Worm (Caenorhabditis elegans): ENCODE results near the gene C34F11.8.

C34F11.8 gene

ce11 chrII:5170932-5171331 lies 39.8 kb downstream of the C34F11.8 start, which contains the start of gene srb-1:
Gene srb-1, minus strand, starts transcription at chrII:5171032.
- TF ChIP-seq sox-4 (tag; optimal IDR thresholded peaks at IDR 0.05) = no peak
- TF ChIP-seq unc-55 (GFP tag; optimal IDR thresholded peaks at IDR 0.05) = no peak
- no peak for TF ChIP-seq hlh-6 (tag; optimal IDR thresholded peaks at IDR 0.05)
- no peak for TF ChIP-seq pros-1 (tag; optimal IDR thresholded peaks at IDR 0.05)
- TF ChIP-seq unc-86 (tag; optimal IDR thresholded peaks at IDR 0.05) = no peak
- TF ChIP-seq nfya-1 (tag; optimal IDR thresholded peaks at IDR 0.05) = no peak
- no peak for TF ChIP-seq tbx-2 (tag; optimal IDR thresholded peaks at IDR 0.05)
- TF ChIP-seq ahr-1 (tag; optimal IDR thresholded peaks at IDR 0.05) = no peak
- TF ChIP-seq che-1 (tag; optimal IDR thresholded peaks at IDR 0.05) = no peak

DNA sequence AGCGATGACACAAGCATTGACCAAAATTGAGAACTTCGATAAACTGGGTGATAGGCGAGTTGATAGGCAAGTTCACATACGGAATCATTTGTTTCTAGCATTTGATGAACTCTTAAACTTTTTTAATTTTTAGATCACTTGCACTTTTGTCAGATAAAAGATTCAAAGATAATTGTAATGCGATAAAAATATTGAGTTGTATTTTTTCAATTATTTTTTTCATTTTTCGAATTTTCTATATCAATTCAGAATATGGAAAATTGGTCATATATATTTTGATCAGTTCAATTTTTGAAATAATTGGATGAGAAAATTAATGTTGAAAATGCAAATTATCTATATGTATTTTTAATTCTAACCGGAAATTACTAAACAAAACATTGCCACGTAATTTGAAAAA lies 44.0 kb downstream of the C34F11.8 start, which contains the start of gene srb-3:
Gene srb-3 (minus strand): TSS at position 101 of the 400 bp plus-strand sequence.
- TF ChIP-seq mec-3 (tag; optimal IDR thresholded peaks at IDR 0.05; ENCODE audit: borderline replicate concordance) = no peak
- TF ChIP-seq Y22D7AL.16 (tag; optimal IDR thresholded peaks at IDR 0.05) = no peak
- TF ChIP-seq lin-11 (tag; optimal IDR thresholded peaks at IDR 0.05) = no peak
- TF ChIP-seq nhr-11 (tag; optimal IDR thresholded peaks at IDR 0.05) = no peak
- no peak for TF ChIP-seq ceh-24 (tag; optimal IDR thresholded peaks at IDR 0.05)
- TF ChIP-seq sox-2 (GFP tag; IDR thresholded peaks at IDR 0.05) = no peak
- no peak for TF ChIP-seq hlh-13 (GFP tag; optimal IDR thresholded peaks at IDR 0.05)
- no peak for TF ChIP-seq elt-4 (tag; optimal IDR thresholded peaks at IDR 0.05)
- no peak for TF ChIP-seq T23F11.4 (GFP tag; optimal IDR thresholded peaks at IDR 0.05)
- TF ChIP-seq ceh-14 (tag; optimal IDR thresholded peaks at IDR 0.05) = no peak

ce11 chrII:5163283-5163682 lies 47.5 kb downstream of the C34F11.8 start, which contains the start of gene srb-5:
Gene srb-5, minus strand, starts transcription at chrII:5163383.
- TF ChIP-seq pqm-1 (tag; optimal IDR thresholded peaks at IDR 0.05) (no peak), ceh-30 (tag; optimal IDR thresholded peaks at IDR 0.05) (no peak), ceh-31 (tag; optimal IDR thresholded peaks at IDR 0.05) (no peak), ahr-1 (tag; optimal IDR thresholded peaks at IDR 0.05) (no peak), lim-6 (tag; optimal IDR thresholded peaks at IDR 0.05) (no peak), F13H6.1 (tag; optimal IDR thresholded peaks at IDR 0.05) (no peak), zip-5 (tag; optimal IDR thresholded peaks at IDR 0.05) (no peak), K09A11.1 (tag; optimal IDR thresholded peaks at IDR 0.05; ENCODE audit: insufficient read depth) (no peak), pax-1 (tag; optimal IDR thresholded peaks at IDR 0.05) (no peak), dmd-4 (tag; optimal IDR thresholded peaks at IDR 0.05; ENCODE audit: borderline replicate concordance) (no peak), nhr-232 (tag; optimal IDR thresholded peaks at IDR 0.05) (no peak), fkh-6 (tag; optimal IDR thresholded peaks at IDR 0.05) (no peak)

ce11 chrII:5161102-5161501 lies 49.7 kb downstream of the C34F11.8 start, which contains the start of gene C27D6.11:
Gene C27D6.11, minus strand, starts transcription at chrII:5161202.
- TF ChIP-seq tbx-2 (tag; optimal IDR thresholded peaks at IDR 0.05) = no peak
- no peak for TF ChIP-seq ceh-48 (tag; optimal IDR thresholded peaks at IDR 0.05)
- TF ChIP-seq pat-9 (tag; optimal IDR thresholded peaks at IDR 0.05) = no peak
- no peak for TF ChIP-seq che-1 (tag; optimal IDR thresholded peaks at IDR 0.05)
- TF ChIP-seq hlh-30 (tag; optimal IDR thresholded peaks at IDR 0.05; ENCODE audit: insufficient read depth) = no peak
- no peak for TF ChIP-seq tbx-7 (tag; optimal IDR thresholded peaks at IDR 0.05)

Data from whole organism, late embryonic.